Worm (Caenorhabditis elegans) whole organism, late embryonic: ENCODE data around the gene ipla-5.
"Not testable (repeated sequence)": the region's sequence is repeated elsewhere in the genome, so short reads cannot be mapped to it uniquely, and the experiment has no call there.

Experiments
- C08G9.2 ChIP-seq: sonication (generic microtip); optimal IDR thresholded peaks from 2 replicates; lab custom pipeline; 2016; ENCODE audit warnings: mild to moderate bottlenecking, missing genetic modification characterization, moderate library complexity, missing compliant biosample characterization
- Y22D7AL.16 ChIP-seq: sonication (generic microtip); optimal IDR thresholded peaks from 2 replicates; lab custom pipeline; 2016; ENCODE audit warnings: missing genetic modification characterization, missing compliant biosample characterization
- ahr-1 ChIP-seq: sonication (generic microtip); optimal IDR thresholded peaks from 2 replicates; lab custom pipeline; 2016; ENCODE audit warnings: missing genetic modification characterization, missing compliant biosample characterization
- ceh-19 ChIP-seq: fragments of 200-800 bp; sonication (Bioruptor generic); optimal IDR thresholded peaks from 2 replicates; lab custom pipeline; 2018; ENCODE audit warnings: mild to moderate bottlenecking, missing genetic modification characterization, missing compliant biosample characterization
- ceh-22 ChIP-seq: sonication (generic microtip); optimal IDR thresholded peaks from 2 replicates; lab custom pipeline; 2017; ENCODE audit warnings: missing biosample characterization, missing genetic modification characterization
- ceh-24 ChIP-seq: sonication (generic microtip); optimal IDR thresholded peaks from 2 replicates; lab custom pipeline; 2016; ENCODE audit warnings: mild to moderate bottlenecking, missing genetic modification characterization, missing compliant biosample characterization
- ceh-48 ChIP-seq: sonication (generic microtip); optimal IDR thresholded peaks from 2 replicates; lab custom pipeline; 2016; ENCODE audit warnings: missing genetic modification characterization, inconsistent platforms, missing compliant biosample characterization
- ceh-9 ChIP-seq: sonication (generic microtip); optimal IDR thresholded peaks from 2 replicates; lab custom pipeline; 2016; ENCODE audit warnings: mild to moderate bottlenecking, missing genetic modification characterization, inconsistent platforms, missing compliant biosample characterization
- dmd-4 ChIP-seq: sonication (generic microtip); optimal IDR thresholded peaks from 2 replicates; lab custom pipeline; 2016; ENCODE audit warnings: borderline replicate concordance, missing genetic modification characterization, missing compliant biosample characterization
- dve-1 ChIP-seq: sonication (generic microtip); optimal IDR thresholded peaks from 2 replicates; lab custom pipeline; 2017; ENCODE audit warnings: antibody characterized with exemption, mild to moderate bottlenecking, missing genetic modification characterization, missing compliant biosample characterization
- elt-2 ChIP-seq: sonication (generic microtip); optimal IDR thresholded peaks from 2 replicates; lab custom pipeline; 2016; ENCODE audit warnings: missing genetic modification reagents, missing genetic modification characterization, missing compliant biosample characterization
- elt-4 ChIP-seq: sonication (generic microtip); optimal IDR thresholded peaks from 2 replicates; lab custom pipeline; 2016; ENCODE audit warnings: missing genetic modification characterization, missing compliant biosample characterization
- ets-4 ChIP-seq: sonication (generic microtip); optimal IDR thresholded peaks from 2 replicates; lab custom pipeline; 2016; ENCODE audit warnings: missing genetic modification characterization, missing compliant biosample characterization
- eyg-1 ChIP-seq: sonication (generic microtip); optimal IDR thresholded peaks from 2 replicates; lab custom pipeline; 2016; ENCODE audit warnings: missing genotype, missing genetic modification characterization, missing compliant biosample characterization
- fkh-10 ChIP-seq: fragments of 150-350 bp; optimal IDR thresholded peaks from 2 replicates; lab custom pipeline; 2014; ENCODE audit warnings: missing biosample characterization, missing genetic modification reagents, missing genetic modification characterization
- lim-6 ChIP-seq: sonication (generic microtip); optimal IDR thresholded peaks from 2 replicates; lab custom pipeline; 2016; ENCODE audit warnings: missing genetic modification characterization, missing compliant biosample characterization
- lin-11 ChIP-seq: fragments of 200-800 bp; sonication (Bioruptor generic); optimal IDR thresholded peaks from 2 replicates; lab custom pipeline; 2018; ENCODE audit warnings: mild to moderate bottlenecking, missing genetic modification characterization, missing compliant biosample characterization
- madf-2 ChIP-seq: sonication (generic microtip); optimal IDR thresholded peaks from 2 replicates; lab custom pipeline; 2017; ENCODE audit warnings: missing genetic modification characterization, missing compliant biosample characterization
- mec-3 ChIP-seq: sonication (generic microtip); optimal IDR thresholded peaks from 2 replicates; lab custom pipeline; 2016; ENCODE audit warnings: borderline replicate concordance, missing genetic modification characterization, missing compliant biosample characterization
- nhr-11 ChIP-seq: fragments of 150-350 bp; optimal IDR thresholded peaks from 2 replicates; lab custom pipeline; 2014; ENCODE audit warnings: missing biosample characterization, missing genetic modification characterization
- nhr-232 ChIP-seq: sonication (generic microtip); optimal IDR thresholded peaks from 2 replicates; lab custom pipeline; 2016; ENCODE audit warnings: missing genetic modification characterization, missing compliant biosample characterization
- npax-4 ChIP-seq: sonication (generic microtip); optimal IDR thresholded peaks from 2 replicates; lab custom pipeline; 2016; ENCODE audit warnings: missing genetic modification characterization, missing compliant biosample characterization
- pag-3 ChIP-seq: sonication (generic microtip); optimal IDR thresholded peaks from 2 replicates; lab custom pipeline; 2016; ENCODE audit warnings: missing compliant biosample characterization, missing genetic modification characterization, borderline replicate concordance
- pax-1 ChIP-seq: fragments of 150-350 bp; optimal IDR thresholded peaks from 2 replicates; lab custom pipeline; 2014; ENCODE audit warnings: missing biosample characterization, missing genetic modification characterization
- pha-2 ChIP-seq: sonication (generic microtip); optimal IDR thresholded peaks from 2 replicates; lab custom pipeline; 2017; ENCODE audit warnings: mild to moderate bottlenecking, missing genetic modification characterization, missing compliant biosample characterization
- pha-4 ChIP-seq: fragments of 150-350 bp; optimal IDR thresholded peaks from 2 replicates; lab custom pipeline; 2018; ENCODE audit warnings: missing biosample characterization, missing genetic modification reagents, missing genetic modification characterization
- ref-2 ChIP-seq: sonication (generic microtip); optimal IDR thresholded peaks from 2 replicates; lab custom pipeline; 2016; ENCODE audit warnings: missing genetic modification characterization, missing compliant biosample characterization
- sox-2 ChIP-seq: fragments of 200-800 bp; sonication (Bioruptor generic); IDR thresholded peaks from 2 replicates; pipeline ENCODE4 v1.3.6; 2022; ENCODE audit warnings: missing genetic modification reagents, missing genetic modification characterization, missing compliant biosample characterization
- sox-4 ChIP-seq: sonication (generic microtip); optimal IDR thresholded peaks from 2 replicates; lab custom pipeline; 2017; ENCODE audit warnings: mild to moderate bottlenecking, missing genetic modification characterization, inconsistent platforms, missing compliant biosample characterization
- syd-9 ChIP-seq: sonication (generic microtip); optimal IDR thresholded peaks from 2 replicates; lab custom pipeline; 2016; ENCODE audit warnings: mild to moderate bottlenecking, missing genetic modification characterization, moderate library complexity, missing compliant biosample characterization
- tbx-2 ChIP-seq: sonication (generic microtip); optimal IDR thresholded peaks from 2 replicates; lab custom pipeline; 2016; ENCODE audit warnings: missing genetic modification characterization, missing compliant biosample characterization
- tbx-7 ChIP-seq: sonication (generic microtip); optimal IDR thresholded peaks from 2 replicates; lab custom pipeline; 2016; ENCODE audit warnings: missing genotype, missing genetic modification characterization, missing compliant biosample characterization
- unc-3 ChIP-seq, 2 experiments: fragments of 200-800 bp in 1 of 2; sonication (Bioruptor generic) in 1 of 2; sonication (generic microtip) in 1 of 2; conservative IDR thresholded peaks in 1 of 2; optimal IDR thresholded peaks in 1 of 2; 2 replicates each; pipeline versions ENCODE4 v1.3.6 to Lab custom; 2016 to 2022; ENCODE audit warnings: missing compliant biosample characterization in 2 of 2, missing genetic modification characterization in 2 of 2, missing genetic modification reagents in 1 of 2
- unc-86 ChIP-seq: sonication (generic microtip); optimal IDR thresholded peaks from 2 replicates; lab custom pipeline; 2016; ENCODE audit warnings: missing genetic modification characterization, missing compliant biosample characterization
- ztf-16 ChIP-seq: sonication (generic microtip); optimal IDR thresholded peaks from 2 replicates; lab custom pipeline; 2017; ENCODE audit warnings: missing genetic modification characterization, missing compliant biosample characterization

ipla-5 gene

ce11 chrIV:8715032-8715431 lies at the start of gene ipla-5, which contains the start of gene parg-2:
ipla-5 (plus strand) TSS chrIV:8715247.
parg-2 (minus strand) TSS chrIV:8715132.
- not testable (repeated sequence) for TF ChIP-seq fkh-10 (GFP tag; lab: Kevin White, UChicago); ceh-24; Y22D7AL.16 (tag; lab: Kevin White, UChicago)

- TF ChIP-seq dve-1 (no peak), sox-4 (tag; lab: Kevin White, UChicago) (no peak), ceh-19 (GFP tag; lab: Kevin White, UChicago) (no peak), ceh-22 (tag; lab: Kevin White, UChicago) (no peak), mec-3 (tag; lab: Kevin White, UChicago) (no peak), ztf-16 (no peak), elt-4 (tag; lab: Kevin White, UChicago) (no peak), nhr-232 (no peak), ets-4 (tag; lab: Kevin White, UChicago) (no peak)
These were observed 49.3 kb upstream of the ipla-5 start for ce11 chrIV:8665778-8666177.

- TF ChIP-seq tbx-2 (tag; lab: Kevin White, UChicago), result no peak
- TF ChIP-seq npax-4 (tag; lab: Kevin White, UChicago), result no peak
- TF ChIP-seq lin-11, result no peak
- no peak for TF ChIP-seq eyg-1
- no peak for TF ChIP-seq pha-2 (tag; lab: Kevin White, UChicago)
- TF ChIP-seq unc-86 (tag; lab: Kevin White, UChicago), result no peak
- TF ChIP-seq elt-2 (tag; lab: Kevin White, UChicago), result no peak
- no peak for TF ChIP-seq ceh-22 (tag; lab: Kevin White, UChicago)
- TF ChIP-seq syd-9 (tag; lab: Kevin White, UChicago), result no peak
- no peak for TF ChIP-seq tbx-7 (tag; lab: Kevin White, UChicago)
- no peak for TF ChIP-seq sox-4 (tag; lab: Kevin White, UChicago)
- TF ChIP-seq dve-1, result no peak
- TF ChIP-seq nhr-11, result no peak
- no peak for TF ChIP-seq sox-2 (GFP tag; lab: Robert Waterston, UW)
- no peak for TF ChIP-seq pag-3 (tag; lab: Kevin White, UChicago)
- TF ChIP-seq C08G9.2 (tag; lab: Kevin White, UChicago), result no peak
- no peak for TF ChIP-seq ceh-9 (tag; lab: Kevin White, UChicago)
- TF ChIP-seq madf-2 (tag; lab: Kevin White, UChicago), result no peak
- TF ChIP-seq ets-4 (tag; lab: Kevin White, UChicago), result no peak
- TF ChIP-seq, all 69 proteins: peak for 0
These were observed 46.4 kb upstream of the ipla-5 start, which contains the start of gene cdh-5 for ce11 chrIV:8668635-8669034. cdh-5 (plus strand) TSS chrIV:8668935.

- TF ChIP-seq ref-2, result no peak
- no peak for TF ChIP-seq ceh-9 (tag; lab: Kevin White, UChicago)
- no peak for TF ChIP-seq dmd-4 (tag; lab: Kevin White, UChicago)
- TF ChIP-seq pha-4, result no peak
- TF ChIP-seq unc-3 (GFP tag; conservative IDR thresholded peaks at IDR 0.05; lab: Robert Waterston, UW), result no peak
- no peak for TF ChIP-seq unc-3 (tag; optimal IDR thresholded peaks at IDR 0.05; lab: Kevin White, UChicago)
- TF ChIP-seq lim-6 (tag; lab: Kevin White, UChicago), result no peak
- no peak for TF ChIP-seq sox-2 (GFP tag; lab: Robert Waterston, UW)
- no peak for TF ChIP-seq lin-11
These were observed 41.2 kb upstream of the ipla-5 start for ce11 chrIV:8673733-8674375.

ce11 chrIV:8677303-8677702 lies 37.7 kb upstream of the ipla-5 start, which contains the start of gene F08B4.8:
F08B4.8 (plus strand) TSS chrIV:8677603.
- TF ChIP-seq syd-9 (tag; lab: Kevin White, UChicago), result no peak
- TF ChIP-seq nhr-232, result no peak
- TF ChIP-seq pax-1 (tag; lab: Kevin White, UChicago), result no peak
- no peak for TF ChIP-seq ceh-48 (tag; lab: Kevin White, UChicago)
- TF ChIP-seq ceh-19 (GFP tag; lab: Kevin White, UChicago), result no peak
- no peak for TF ChIP-seq ahr-1
